Worm (Caenorhabditis elegans): Measurements from ENCODE around the gene tnc-2.

Gene tnc-2

DNA sequence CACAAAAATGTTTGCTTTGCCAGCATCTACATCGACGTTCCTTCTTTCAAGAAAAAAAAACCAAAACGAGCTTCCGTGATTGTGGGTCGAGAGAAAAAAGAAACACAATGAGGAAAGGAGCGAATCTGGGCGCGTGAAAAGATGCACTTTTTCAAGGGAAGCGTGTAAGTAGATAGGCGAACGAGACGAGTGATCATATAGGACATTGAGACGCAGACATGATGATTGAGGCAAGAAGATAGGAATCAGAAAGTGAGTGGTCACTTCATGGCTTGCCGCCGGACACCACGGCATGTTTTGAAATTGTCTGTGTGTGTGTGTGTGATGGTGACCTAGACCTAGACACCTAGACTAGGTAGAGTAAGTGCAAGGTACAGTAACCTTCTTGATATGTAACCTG lies 34.9 kb downstream of the tnc-2 start:
- TF ChIP-seq tbx-2 (tag; optimal IDR thresholded peaks at IDR 0.05) (no peak), gmeb-2 (tag; optimal IDR thresholded peaks at IDR 0.05) (no peak), madf-2 (tag; optimal IDR thresholded peaks at IDR 0.05) (no peak), ceh-22 (tag; optimal IDR thresholded peaks at IDR 0.05) (no peak), zip-5 (tag; optimal IDR thresholded peaks at IDR 0.05) (no peak), ceh-31 (tag; optimal IDR thresholded peaks at IDR 0.05) (peak; percentile 28), ets-4 (tag; optimal IDR thresholded peaks at IDR 0.05) (no peak), nfya-1 (tag; optimal IDR thresholded peaks at IDR 0.05) (peak; percentile 25), ceh-18 (tag; optimal IDR thresholded peaks at IDR 0.05) (peak; percentile 22), rnt-1 (tag; optimal IDR thresholded peaks at IDR 0.05) (peak; percentile 44), F13H6.1 (tag; optimal IDR thresholded peaks at IDR 0.05) (peak; percentile 3), ahr-1 (tag; optimal IDR thresholded peaks at IDR 0.05) (no peak), hlh-6 (tag; optimal IDR thresholded peaks at IDR 0.05) (no peak), ceh-34 (tag; optimal IDR thresholded peaks at IDR 0.05) (no peak)

DNA sequence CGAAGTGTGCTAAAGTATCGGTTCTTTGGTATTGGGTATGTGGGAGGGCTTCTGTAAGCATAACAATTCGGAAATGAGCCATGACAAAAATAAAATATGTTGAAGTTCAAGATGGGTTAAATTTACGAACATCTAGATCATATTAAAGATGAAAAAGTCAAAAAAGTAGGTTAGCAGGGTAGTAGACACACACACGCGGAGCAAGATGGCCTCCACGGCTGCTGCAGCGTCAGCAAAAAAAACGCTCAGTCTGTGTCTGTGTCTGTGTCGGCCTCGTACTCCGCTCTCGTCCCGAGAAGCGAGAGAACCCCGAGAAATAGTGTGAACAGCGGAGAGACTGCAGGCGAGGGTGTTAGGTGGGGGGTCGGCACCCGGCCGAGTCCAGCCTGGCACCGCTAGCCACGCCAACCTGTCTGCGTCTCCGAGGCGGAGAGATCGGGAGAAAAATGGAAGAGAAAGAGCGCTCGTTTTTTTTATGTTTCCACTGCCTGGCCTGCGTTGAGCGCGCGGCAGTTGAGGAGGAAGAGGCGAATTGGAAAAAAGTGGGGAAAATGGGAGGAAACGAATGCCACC lies 35.9 kb downstream of the tnc-2 start, which contains the start of gene myrf-1:
TSS of gene myrf-1 (minus strand) at position 51 of the 573 bp plus-strand sequence.
- TF ChIP-seq K02D7.2 (tag; optimal IDR thresholded peaks at IDR 0.05) (no peak), F13H6.1 (tag; optimal IDR thresholded peaks at IDR 0.05) (peak; percentile 77), C08G9.2 (tag; optimal IDR thresholded peaks at IDR 0.05) (peak; percentile 77), pros-1 (tag; optimal IDR thresholded peaks at IDR 0.05) (peak; percentile 88), ceh-34 (tag; optimal IDR thresholded peaks at IDR 0.05) (peak; percentile 86), ceh-18 (tag; optimal IDR thresholded peaks at IDR 0.05) (peak; percentile 89), lin-11 (tag; optimal IDR thresholded peaks at IDR 0.05) (peak; percentile 28), ama-1 (optimal IDR thresholded peaks at IDR 0.05) (no peak), tbx-7 (tag; optimal IDR thresholded peaks at IDR 0.05) (peak; percentile 35), nhr-232 (tag; optimal IDR thresholded peaks at IDR 0.05) (peak; percentile 40), elt-4 (tag; optimal IDR thresholded peaks at IDR 0.05) (no peak), dve-1 (tag; optimal IDR thresholded peaks at IDR 0.05) (peak; percentile 18), che-1 (tag; optimal IDR thresholded peaks at IDR 0.05) (peak; percentile 27), ceh-31 (tag; optimal IDR thresholded peaks at IDR 0.05) (peak; percentile 88), ceh-14 (tag; optimal IDR thresholded peaks at IDR 0.05) (peak; percentile 41), fkh-6 (tag; optimal IDR thresholded peaks at IDR 0.05) (peak; percentile 59), rnt-1 (tag; optimal IDR thresholded peaks at IDR 0.05) (peak; percentile 35), ref-2 (tag; optimal IDR thresholded peaks at IDR 0.05) (peak; percentile 87), ceh-48 (tag; optimal IDR thresholded peaks at IDR 0.05) (no peak), K09A11.1 (tag; optimal IDR thresholded peaks at IDR 0.05; ENCODE audit: insufficient read depth) (peak; percentile 63), ets-4 (tag; optimal IDR thresholded peaks at IDR 0.05) (peak; percentile 56), ceh-6 (GFP tag; optimal IDR thresholded peaks at IDR 0.05) (peak; percentile 21), unc-86 (tag; optimal IDR thresholded peaks at IDR 0.05) (peak; percentile 36), gmeb-2 (tag; optimal IDR thresholded peaks at IDR 0.05) (no peak), syd-9 (tag; optimal IDR thresholded peaks at IDR 0.05) (peak; percentile 70), hlh-8 (tag; optimal IDR thresholded peaks at IDR 0.05) (peak; percentile 44), sdc-2 (tag; optimal IDR thresholded peaks at IDR 0.05) (peak; percentile 59), unc-55 (GFP tag; optimal IDR thresholded peaks at IDR 0.05) (peak; percentile 15), pag-3 (tag; optimal IDR thresholded peaks at IDR 0.05; ENCODE audit: borderline replicate concordance) (peak; percentile 8), ceh-24 (tag; optimal IDR thresholded peaks at IDR 0.05) (no peak), madf-2 (tag; optimal IDR thresholded peaks at IDR 0.05) (peak; percentile 6), Y22D7AL.16 (tag; optimal IDR thresholded peaks at IDR 0.05) (no peak), ahr-1 (tag; optimal IDR thresholded peaks at IDR 0.05) (no peak), odd-2 (tag; optimal IDR thresholded peaks at IDR 0.05) (no peak), ceh-22 (tag; optimal IDR thresholded peaks at IDR 0.05) (no peak), elt-2 (tag; optimal IDR thresholded peaks at IDR 0.05) (peak; percentile 17), pax-1 (tag; optimal IDR thresholded peaks at IDR 0.05) (no peak), fax-1 (tag; optimal IDR thresholded peaks at IDR 0.05) (peak; percentile 37), ceh-2 (tag; optimal IDR thresholded peaks at IDR 0.05) (peak; percentile 45), nfya-1 (tag; optimal IDR thresholded peaks at IDR 0.05) (peak; percentile 77), unc-42 (tag; optimal IDR thresholded peaks at IDR 0.05) (peak; percentile 70), T23F11.4 (GFP tag; optimal IDR thresholded peaks at IDR 0.05) (no peak), ceh-19 (GFP tag; optimal IDR thresholded peaks at IDR 0.05) (peak; percentile 58), pqm-1 (tag; optimal IDR thresholded peaks at IDR 0.05) (peak; percentile 80), C38D4.7 (GFP tag; optimal IDR thresholded peaks at IDR 0.05) (no peak), hlh-30 (tag; optimal IDR thresholded peaks at IDR 0.05; ENCODE audit: insufficient read depth) (peak; percentile 55), tbx-2 (tag; optimal IDR thresholded peaks at IDR 0.05) (peak; percentile 94)

All from whole organism, late embryonic.